Fruit fly (Drosophila melanogaster) whole organism, embryonic: Measurements from ENCODE around the gene Cypl.
A peak's percentile ranks its signal among the peaks of the same experiment; 100 is the strongest.

ENCODE experiments used
- Abd-B ChIP-seq: fragments of 200-800 bp; sonication (Bioruptor generic); optimal IDR thresholded peaks from 2 replicates; lab custom pipeline; 2018; ENCODE audit warnings: missing biosample characterization, mild to moderate bottlenecking, missing genetic modification characterization, moderate library complexity
- CG10274 ChIP-seq: fragments of 200-800 bp; sonication (Bioruptor generic); optimal IDR thresholded peaks from 3 replicates; lab custom pipeline; 2017; ENCODE audit warnings: missing biosample characterization, mild to moderate bottlenecking, missing genetic modification characterization
- CG11085 ChIP-seq: fragments of 200-800 bp; sonication (Bioruptor generic); IDR thresholded peaks from 2 replicates; pipeline ENCODE4 v1.3.6; 2022; ENCODE audit warnings: missing biosample characterization, missing genetic modification characterization
- CG12071 ChIP-seq: fragments of 200-800 bp; sonication (Bioruptor generic); optimal IDR thresholded peaks from 3 replicates; lab custom pipeline; 2018; ENCODE audit warnings: missing biosample characterization, mild to moderate bottlenecking, missing genetic modification characterization
- CG14710 ChIP-seq: fragments of 200-800 bp; sonication (Bioruptor generic); optimal IDR thresholded peaks from 3 replicates; lab custom pipeline; 2019; ENCODE audit warnings: missing biosample characterization, mild to moderate bottlenecking, missing genetic modification characterization, moderate library complexity
- CG15011 ChIP-seq: fragments of 200-800 bp; sonication (Bioruptor generic); optimal IDR thresholded peaks from 3 replicates; lab custom pipeline; 2018; ENCODE audit warnings: missing biosample characterization, mild to moderate bottlenecking, missing genetic modification characterization
- CG1603 ChIP-seq: fragments of 200-800 bp; sonication (Bioruptor generic); optimal IDR thresholded peaks from 2 replicates; lab custom pipeline; 2019; ENCODE audit warnings: missing biosample characterization, mild to moderate bottlenecking, missing genetic modification characterization, moderate library complexity
- CG17912 ChIP-seq: fragments of 200-800 bp; sonication (Bioruptor generic); optimal IDR thresholded peaks from 2 replicates; lab custom pipeline; 2018; ENCODE audit warnings: missing biosample characterization, mild to moderate bottlenecking, missing genetic modification characterization
- CG1832 ChIP-seq: fragments of 200-800 bp; sonication (Bioruptor generic); optimal IDR thresholded peaks from 2 replicates; lab custom pipeline; 2017; ENCODE audit warnings: missing biosample characterization, mild to moderate bottlenecking, missing genetic modification characterization, inconsistent platforms
- CG18764 ChIP-seq: fragments of 200-800 bp; sonication (Bioruptor generic); optimal IDR thresholded peaks from 3 replicates; lab custom pipeline; 2016; ENCODE audit warnings: missing biosample characterization, missing genetic modification characterization
- CG2120 ChIP-seq: fragments of 200-800 bp; sonication (Bioruptor generic); optimal IDR thresholded peaks from 3 replicates; lab custom pipeline; 2016; ENCODE audit warnings: missing biosample characterization, missing genetic modification characterization
- CG31224 ChIP-seq: fragments of 200-800 bp; sonication (Bioruptor generic); IDR thresholded peaks from 2 replicates; pipeline ENCODE4 v1.3.6; 2022; ENCODE audit warnings: missing biosample characterization, missing genetic modification characterization
- CG4328 ChIP-seq: fragments of 200-800 bp; sonication (Bioruptor generic); optimal IDR thresholded peaks from 3 replicates; lab custom pipeline; 2017; ENCODE audit warnings: missing biosample characterization, missing genetic modification reagents, missing genetic modification characterization
- CG6175 ChIP-seq: fragments of 200-800 bp; sonication (Bioruptor generic); IDR thresholded peaks from 3 replicates; pipeline ENCODE4 v1.3.6; 2022; ENCODE audit warnings: missing biosample characterization, missing genetic modification characterization
- CG9817 ChIP-seq: fragments of 200-800 bp; sonication (Bioruptor generic); optimal IDR thresholded peaks from 2 replicates; lab custom pipeline; 2018; ENCODE audit warnings: missing biosample characterization, mild to moderate bottlenecking, missing genetic modification characterization, moderate library complexity
- D ChIP-seq, 2 experiments: fragments of 200-800 bp in 1 of 2; fragments of >200 bp in 1 of 2; sonication (Bioruptor generic) in 1 of 2; optimal IDR thresholded peaks; 2 replicates in 1 of 2; 3 replicates in 1 of 2; lab custom pipeline; 2017; ENCODE audit warnings: mild to moderate bottlenecking in 1 of 2, missing biosample characterization in 1 of 2, missing genetic modification characterization in 1 of 2, missing genetic modification reagents in 1 of 2
- Doc2 ChIP-seq: fragments of 200-800 bp; sonication (Bioruptor generic); IDR thresholded peaks from 2 replicates; pipeline ENCODE4 v1.3.6; 2022; ENCODE audit warnings: missing biosample characterization, missing genetic modification characterization
- Doc3 ChIP-seq: fragments of 200-800 bp; sonication (Bioruptor generic); IDR thresholded peaks from 3 replicates; pipeline ENCODE4 v1.3.6; 2022; ENCODE audit warnings: missing biosample characterization, missing genetic modification characterization; ENCODE audit not compliant: partially characterized antibody
- Dp ChIP-seq: fragments of 200-800 bp; sonication (Bioruptor generic); optimal IDR thresholded peaks from 2 replicates; lab custom pipeline; 2018; ENCODE audit warnings: missing biosample characterization, mild to moderate bottlenecking, missing genetic modification characterization, moderate library complexity
- Ets97D ChIP-seq: fragments of 200-800 bp; sonication (Bioruptor generic); optimal IDR thresholded peaks from 3 replicates; lab custom pipeline; 2016; ENCODE audit warnings: missing biosample characterization, missing genetic modification characterization
- Hr3 ChIP-seq: fragments of 200-800 bp; sonication (Bioruptor generic); optimal IDR thresholded peaks from 3 replicates; lab custom pipeline; 2016; ENCODE audit warnings: missing biosample characterization, missing genetic modification characterization
- Hr39 ChIP-seq: fragments of >200 bp; optimal IDR thresholded peaks from 2 replicates; lab custom pipeline; 2017
- Hr78 ChIP-seq, 2 experiments: fragments of 200-800 bp in 1 of 2; fragments of >200 bp in 1 of 2; sonication (Bioruptor generic) in 1 of 2; optimal IDR thresholded peaks; 2 replicates each; lab custom pipeline; 2017 to 2019; ENCODE audit warnings: missing biosample characterization in 2 of 2, missing genetic modification characterization in 2 of 2, mild to moderate bottlenecking in 1 of 2, moderate library complexity in 1 of 2
- Lhr ChIP-seq: fragments of 200-800 bp; sonication (Bioruptor generic); optimal IDR thresholded peaks from 3 replicates; lab custom pipeline; 2017; ENCODE audit warnings: mild to moderate bottlenecking, missing biosample characterization, missing genetic modification reagents, missing genetic modification characterization
- MBD-R2 ChIP-seq: fragments of 200-800 bp; sonication (Bioruptor generic); IDR thresholded peaks from 2 replicates; pipeline ENCODE4 v1.3.6; 2022; ENCODE audit warnings: missing biosample characterization, missing genetic modification characterization
- MTF-1 ChIP-seq: fragments of 200-800 bp; sonication (Bioruptor generic); optimal IDR thresholded peaks from 2 replicates; lab custom pipeline; 2018; ENCODE audit warnings: missing biosample characterization, mild to moderate bottlenecking, missing genetic modification characterization, borderline replicate concordance
- NFAT ChIP-seq: fragments of 200-800 bp; sonication (Bioruptor generic); IDR thresholded peaks from 2 replicates; pipeline ENCODE4 v1.3.6; 2022; ENCODE audit warnings: missing biosample characterization, missing genetic modification characterization
- NfI ChIP-seq: fragments of 200-800 bp; sonication (Bioruptor generic); optimal IDR thresholded peaks from 3 replicates; lab custom pipeline; 2018; ENCODE audit warnings: missing biosample characterization, mild to moderate bottlenecking, missing genetic modification characterization, moderate library complexity
- Oli ChIP-seq: fragments of 200-800 bp; sonication (Bioruptor generic); optimal IDR thresholded peaks from 2 replicates; lab custom pipeline; 2018; ENCODE audit warnings: missing biosample characterization, mild to moderate bottlenecking, missing genetic modification characterization, moderate library complexity
- Rfx ChIP-seq: fragments of 200-800 bp; sonication (Bioruptor generic); IDR thresholded peaks from 2 replicates; pipeline ENCODE4 v1.3.6; 2022; ENCODE audit warnings: missing biosample characterization, missing genetic modification characterization
- Sin3A ChIP-seq: fragments of >200 bp; optimal IDR thresholded peaks from 2 replicates; lab custom pipeline; 2018
- YL-1 ChIP-seq: fragments of 200-800 bp; sonication (Bioruptor generic); optimal IDR thresholded peaks from 3 replicates; lab custom pipeline; 2017; ENCODE audit warnings: missing biosample characterization, mild to moderate bottlenecking, missing genetic modification characterization
- ab ChIP-seq: fragments of 200-800 bp; sonication (Bioruptor generic); optimal IDR thresholded peaks from 2 replicates; lab custom pipeline; 2016; ENCODE audit warnings: missing biosample characterization, missing genetic modification characterization
- ap ChIP-seq: fragments of 200-800 bp; sonication (Bioruptor generic); IDR thresholded peaks from 2 replicates; pipeline ENCODE4 v1.3.6; 2022; ENCODE audit warnings: missing biosample characterization, missing genetic modification characterization
- btn ChIP-seq: fragments of 200-800 bp; sonication (Bioruptor generic); optimal IDR thresholded peaks from 2 replicates; lab custom pipeline; 2016; ENCODE audit warnings: missing biosample characterization, missing genetic modification characterization
- cwo ChIP-seq: fragments of 200-800 bp; sonication (Bioruptor generic); optimal IDR thresholded peaks from 3 replicates; lab custom pipeline; 2017; ENCODE audit warnings: missing biosample characterization, missing genetic modification characterization, mild to moderate bottlenecking, moderate library complexity, missing genetic modification reagents
- dimm ChIP-seq: fragments of 200-800 bp; sonication (Bioruptor generic); IDR thresholded peaks from 2 replicates; pipeline ENCODE4 v1.3.6; 2022; ENCODE audit warnings: missing biosample characterization, missing genetic modification characterization
- dmrt11E ChIP-seq: fragments of 200-800 bp; sonication (Bioruptor generic); optimal IDR thresholded peaks from 3 replicates; lab custom pipeline; 2018; ENCODE audit warnings: missing biosample characterization, mild to moderate bottlenecking, missing genetic modification characterization, moderate library complexity
- ewg ChIP-seq: fragments of 200-800 bp; sonication (Bioruptor generic); optimal IDR thresholded peaks from 3 replicates; lab custom pipeline; 2017; ENCODE audit warnings: mild to moderate bottlenecking, missing biosample characterization, missing genetic modification reagents, missing genetic modification characterization
- gcm ChIP-seq: fragments of 200-800 bp; sonication (Bioruptor generic); optimal IDR thresholded peaks from 2 replicates; lab custom pipeline; 2019; ENCODE audit warnings: missing biosample characterization, mild to moderate bottlenecking, missing genetic modification characterization, moderate library complexity
- insv ChIP-seq, 2 experiments: fragments of 200-800 bp; sonication (Bioruptor generic); optimal IDR thresholded peaks; 3 replicates each; lab custom pipeline; 2016 to 2018; ENCODE audit warnings: missing biosample characterization in 2 of 2, missing genetic modification characterization in 2 of 2
- lmd ChIP-seq: fragments of 200-800 bp; sonication (Bioruptor generic); IDR thresholded peaks from 2 replicates; pipeline ENCODE4 v1.3.6; 2022; ENCODE audit warnings: missing biosample characterization, missing genetic modification characterization
- maf-S ChIP-seq: fragments of 200-800 bp; sonication (Bioruptor generic); optimal IDR thresholded peaks from 2 replicates; lab custom pipeline; 2016; ENCODE audit warnings: missing biosample characterization, missing genetic modification characterization
- pita ChIP-seq: fragments of 200-800 bp; sonication (Bioruptor generic); optimal IDR thresholded peaks from 2 replicates; lab custom pipeline; 2017; ENCODE audit warnings: missing biosample characterization, mild to moderate bottlenecking, missing genetic modification characterization
- pum ChIP-seq: fragments of 200-800 bp; sonication (Bioruptor generic); optimal IDR thresholded peaks from 2 replicates; lab custom pipeline; 2016; ENCODE audit warnings: missing biosample characterization, missing genetic modification characterization
- rib ChIP-seq: fragments of 200-800 bp; sonication (Bioruptor generic); IDR thresholded peaks from 2 replicates; pipeline ENCODE4 v1.3.6; 2022; ENCODE audit warnings: missing biosample characterization, missing genetic modification characterization
- sim ChIP-seq: fragments of 200-800 bp; sonication (Bioruptor generic); IDR thresholded peaks from 2 replicates; pipeline ENCODE4 v1.3.6; 2022; ENCODE audit warnings: missing biosample characterization, missing genetic modification characterization
- slbo ChIP-seq: fragments of 200-800 bp; sonication (Bioruptor generic); IDR thresholded peaks from 2 replicates; pipeline ENCODE4 v1.3.6; 2022; ENCODE audit warnings: missing biosample characterization, missing genetic modification characterization
- vfl ChIP-seq: fragments of 200-800 bp; sonication (Bioruptor generic); optimal IDR thresholded peaks from 2 replicates; lab custom pipeline; 2016; ENCODE audit warnings: missing biosample characterization, missing genetic modification characterization
- vnd ChIP-seq: fragments of 200-800 bp; sonication (Bioruptor generic); IDR thresholded peaks from 3 replicates; pipeline ENCODE4 v1.3.6; 2022; ENCODE audit warnings: missing biosample characterization, missing genetic modification characterization; ENCODE audit not compliant: partially characterized antibody
- zfh1 ChIP-seq: fragments of 200-800 bp; sonication (Bioruptor generic); IDR thresholded peaks from 3 replicates; pipeline ENCODE4 v1.3.6; 2022; ENCODE audit warnings: missing biosample characterization, missing genetic modification characterization

Cypl gene

dm6 chr3L:554577-554976 is 11.8 kb upstream of the Cypl start (continued):
- TF ChIP-seq maf-S (no peak), vnd (no peak), CG15011 (GFP tag; lab: Kevin White, UChicago) (no peak), Lhr (GFP tag; lab: Kevin White, UChicago) (no peak), vfl (GFP tag; lab: Kevin White, UChicago) (no peak), zfh1 (peak; percentile 60; the same call in 2 of the 3 replicates), YL-1 (no peak), Ets97D (GFP tag; lab: Kevin White, UChicago) (no peak), CG2120 (GFP tag; lab: Kevin White, UChicago) (peak; percentile 65), D (optimal IDR thresholded peaks at IDR 0.05; lab: Kevin White, UChicago) (no peak), D (GFP tag; optimal IDR thresholded peaks at IDR 0.05; lab: Kevin White, UChicago) (peak; percentile 26), dimm (no peak), CG31224 (0 out of 2 replicates have a peak, but pooled peaks have one; percentile 23), CG1603 (no peak), CG10274 (GFP tag; lab: Kevin White, UChicago) (no peak), Hr78 (GFP tag; optimal IDR thresholded peaks at IDR 0.05; lab: Kevin White, UChicago) (no peak), insv (GFP tag; optimal IDR thresholded peaks at IDR 0.05; lab: Kevin White, UChicago) (no peak), Rfx (GFP tag; lab: Robert Waterston, UW) (peak; percentile 67), lmd (GFP tag; lab: Robert Waterston, UW) (peak; percentile 62), sim (GFP tag; lab: Robert Waterston, UW) (no peak), CG11085 (GFP tag; lab: Robert Waterston, UW) (no peak), CG14710 (tag; lab: Kevin White, UChicago) (peak; percentile 31), CG17912 (GFP tag; lab: Kevin White, UChicago) (no peak), btn (no peak), MBD-R2 (GFP tag; lab: Robert Waterston, UW) (no peak), CG9817 (peak; percentile 37), Oli (tag; lab: Kevin White, UChicago) (peak; percentile 50), Doc2 (no peak), rib (GFP tag; lab: Robert Waterston, UW) (0 out of 2 replicates have a peak, but pooled peaks have one; percentile 36), cwo (GFP tag; lab: Kevin White, UChicago) (peak; percentile 63), ap (GFP tag; lab: Robert Waterston, UW) (0 out of 2 replicates have a peak, but pooled peaks have one; percentile 28), ewg (peak; percentile 5), CG4328 (no peak), gcm (no peak), pita (GFP tag; lab: Kevin White, UChicago) (no peak), Dp (GFP tag; lab: Kevin White, UChicago) (no peak), Doc3 (GFP tag; lab: Robert Waterston, UW) (no peak), Sin3A (lab: Kevin White, UChicago) (no peak), ab (GFP tag; lab: Kevin White, UChicago) (no peak), CG18764 (GFP tag; lab: Kevin White, UChicago) (no peak), CG1832 (GFP tag; lab: Kevin White, UChicago) (no peak), Abd-B (GFP tag; lab: Kevin White, UChicago) (peak; percentile 16), NfI (GFP tag; lab: Kevin White, UChicago) (peak; percentile 36), CG12071 (peak; percentile 11), MTF-1 (peak; percentile 18), NFAT (GFP tag; lab: Robert Waterston, UW) (no peak), Hr39 (no peak), CG6175 (GFP tag; lab: Robert Waterston, UW) (0 out of 3 replicates have a peak, but pooled peaks have one; percentile 34), Hr3 (GFP tag; lab: Kevin White, UChicago) (peak; percentile 8), pum (GFP tag; lab: Kevin White, UChicago) (no peak), dmrt11E (tag; lab: Kevin White, UChicago) (no peak), slbo (GFP tag; lab: Robert Waterston, UW) (peak; percentile 66)
